Worm (Caenorhabditis elegans): Measurements from ENCODE around the gene C46F9.5.

ce11 chrII:1895762-1896161 is 384 bp downstream of the C46F9.5 start, which contains the start of gene math-25:
- TF ChIP-seq tbx-9 (tag; optimal IDR thresholded peaks at IDR 0.05; ENCODE audit: borderline replicate concordance) (no peak), tbp1 (GFP tag; optimal IDR thresholded peaks at IDR 0.05) (no peak), ztf-25 (GFP tag; IDR thresholded peaks at IDR 0.05) (no peak), mxl-1 (tag; optimal IDR thresholded peaks at IDR 0.05) (no peak), snpc-4 (GFP tag; optimal IDR thresholded peaks at IDR 0.05) (no peak), snpc-4 (tag; optimal IDR thresholded peaks at IDR 0.05) (no peak), B0336.3 (GFP tag; IDR thresholded peaks at IDR 0.05) (no peak), efl-1 (GFP tag; optimal IDR thresholded peaks at IDR 0.05) (no peak)
